Worm (Caenorhabditis elegans) whole organism, late embryonic: Measurements from ENCODE around the gene F47G3.3.

Experiments used
- C08G9.2 ChIP-seq: sonication (generic microtip); optimal IDR thresholded peaks from 2 replicates; lab custom pipeline; 2016; ENCODE audit warnings: mild to moderate bottlenecking, missing genetic modification characterization, moderate library complexity, missing compliant biosample characterization
- F13H6.1 ChIP-seq: sonication (generic microtip); optimal IDR thresholded peaks from 2 replicates; lab custom pipeline; 2016; ENCODE audit warnings: missing genetic modification characterization, missing compliant biosample characterization
- K02D7.2 ChIP-seq: sonication (generic microtip); optimal IDR thresholded peaks from 2 replicates; lab custom pipeline; 2017; ENCODE audit warnings: mild to moderate bottlenecking, missing genetic modification characterization, missing compliant biosample characterization
- ahr-1 ChIP-seq: sonication (generic microtip); optimal IDR thresholded peaks from 2 replicates; lab custom pipeline; 2016; ENCODE audit warnings: missing genetic modification characterization, missing compliant biosample characterization
- ama-1 ChIP-seq: fragments of 150-350 bp; optimal IDR thresholded peaks from 2 replicates; lab custom pipeline; 2014
- ceh-18 ChIP-seq: sonication (generic microtip); optimal IDR thresholded peaks from 2 replicates; lab custom pipeline; 2016; ENCODE audit warnings: missing genetic modification characterization, missing compliant biosample characterization
- ceh-2 ChIP-seq: sonication (generic microtip); optimal IDR thresholded peaks from 2 replicates; lab custom pipeline; 2016; ENCODE audit warnings: missing genotype, missing genetic modification characterization, missing compliant biosample characterization
- ceh-22 ChIP-seq: sonication (generic microtip); optimal IDR thresholded peaks from 2 replicates; lab custom pipeline; 2017; ENCODE audit warnings: missing biosample characterization, missing genetic modification characterization
- ceh-30 ChIP-seq: fragments of 150-350 bp; optimal IDR thresholded peaks from 2 replicates; lab custom pipeline; 2014; ENCODE audit warnings: missing biosample characterization, missing genetic modification characterization
- ceh-31 ChIP-seq: sonication (generic microtip); optimal IDR thresholded peaks from 2 replicates; lab custom pipeline; 2016; ENCODE audit warnings: missing genetic modification characterization, missing compliant biosample characterization
- ceh-48 ChIP-seq: sonication (generic microtip); optimal IDR thresholded peaks from 2 replicates; lab custom pipeline; 2016; ENCODE audit warnings: missing genetic modification characterization, inconsistent platforms, missing compliant biosample characterization
- ceh-6 ChIP-seq: fragments of 200-800 bp; sonication (Bioruptor generic); optimal IDR thresholded peaks from 2 replicates; lab custom pipeline; 2018; ENCODE audit warnings: mild to moderate bottlenecking, missing genetic modification characterization, missing compliant biosample characterization
- ceh-9 ChIP-seq: sonication (generic microtip); optimal IDR thresholded peaks from 2 replicates; lab custom pipeline; 2016; ENCODE audit warnings: mild to moderate bottlenecking, missing genetic modification characterization, inconsistent platforms, missing compliant biosample characterization
- elt-4 ChIP-seq: sonication (generic microtip); optimal IDR thresholded peaks from 2 replicates; lab custom pipeline; 2016; ENCODE audit warnings: missing genetic modification characterization, missing compliant biosample characterization
- eyg-1 ChIP-seq: sonication (generic microtip); optimal IDR thresholded peaks from 2 replicates; lab custom pipeline; 2016; ENCODE audit warnings: missing genotype, missing genetic modification characterization, missing compliant biosample characterization
- hlh-13 ChIP-seq: fragments of 200-800 bp; sonication (Bioruptor generic); optimal IDR thresholded peaks from 2 replicates; lab custom pipeline; 2018; ENCODE audit warnings: mild to moderate bottlenecking, missing genetic modification characterization, missing compliant biosample characterization
- hlh-15 ChIP-seq: sonication (generic microtip); optimal IDR thresholded peaks from 2 replicates; lab custom pipeline; 2016; ENCODE audit warnings: missing genetic modification characterization, missing compliant biosample characterization
- hlh-6 ChIP-seq: sonication (generic microtip); optimal IDR thresholded peaks from 2 replicates; lab custom pipeline; 2016; ENCODE audit warnings: missing genotype, missing genetic modification characterization, missing compliant biosample characterization
- mec-3 ChIP-seq: sonication (generic microtip); optimal IDR thresholded peaks from 2 replicates; lab custom pipeline; 2016; ENCODE audit warnings: borderline replicate concordance, missing genetic modification characterization, missing compliant biosample characterization
- npax-4 ChIP-seq: sonication (generic microtip); optimal IDR thresholded peaks from 2 replicates; lab custom pipeline; 2016; ENCODE audit warnings: missing genetic modification characterization, missing compliant biosample characterization
- pat-9 ChIP-seq: fragments of 200-800 bp; sonication (Bioruptor generic); optimal IDR thresholded peaks from 2 replicates; lab custom pipeline; 2018; ENCODE audit warnings: mild to moderate bottlenecking, missing genetic modification characterization, moderate library complexity, missing compliant biosample characterization
- pax-1 ChIP-seq: fragments of 150-350 bp; optimal IDR thresholded peaks from 2 replicates; lab custom pipeline; 2014; ENCODE audit warnings: missing biosample characterization, missing genetic modification characterization
- pha-4 ChIP-seq: fragments of 150-350 bp; optimal IDR thresholded peaks from 2 replicates; lab custom pipeline; 2018; ENCODE audit warnings: missing biosample characterization, missing genetic modification reagents, missing genetic modification characterization
- pros-1 ChIP-seq: fragments of 150-350 bp; optimal IDR thresholded peaks from 2 replicates; lab custom pipeline; 2014; ENCODE audit warnings: missing biosample characterization, missing genetic modification reagents, missing genetic modification characterization
- ref-2 ChIP-seq: sonication (generic microtip); optimal IDR thresholded peaks from 2 replicates; lab custom pipeline; 2016; ENCODE audit warnings: missing genetic modification characterization, missing compliant biosample characterization
- sox-2 ChIP-seq: fragments of 200-800 bp; sonication (Bioruptor generic); IDR thresholded peaks from 2 replicates; pipeline ENCODE4 v1.3.6; 2022; ENCODE audit warnings: missing genetic modification reagents, missing genetic modification characterization, missing compliant biosample characterization
- tbx-2 ChIP-seq: sonication (generic microtip); optimal IDR thresholded peaks from 2 replicates; lab custom pipeline; 2016; ENCODE audit warnings: missing genetic modification characterization, missing compliant biosample characterization
- unc-3 ChIP-seq, 2 experiments: fragments of 200-800 bp in 1 of 2; sonication (Bioruptor generic) in 1 of 2; sonication (generic microtip) in 1 of 2; conservative IDR thresholded peaks in 1 of 2; optimal IDR thresholded peaks in 1 of 2; 2 replicates each; pipeline versions ENCODE4 v1.3.6 to Lab custom; 2016 to 2022; ENCODE audit warnings: missing compliant biosample characterization in 2 of 2, missing genetic modification characterization in 2 of 2, missing genetic modification reagents in 1 of 2
- unc-42 ChIP-seq: sonication (generic microtip); optimal IDR thresholded peaks from 2 replicates; lab custom pipeline; 2016; ENCODE audit warnings: missing genotype, missing genetic modification characterization, missing compliant biosample characterization
- unc-55 ChIP-seq: sonication (generic microtip); optimal IDR thresholded peaks from 2 replicates; lab custom pipeline; 2017; ENCODE audit warnings: missing biosample characterization, missing genetic modification reagents, missing genetic modification characterization

The F47G3.3 gene

ce11 chrX:2407167-2407566 lies 31.4 kb downstream of the F47G3.3 start, which contains the start of gene mtpn-1:
mtpn-1 (plus strand) TSS chrX:2407467.
- TF ChIP-seq pat-9 (no peak), pros-1 (tag; lab: Kevin White, UChicago) (no peak), K02D7.2 (tag; lab: Kevin White, UChicago) (no peak), ceh-18 (tag; lab: Kevin White, UChicago) (no peak), npax-4 (no peak), hlh-6 (tag; lab: Kevin White, UChicago) (no peak), tbx-2 (tag; lab: Kevin White, UChicago) (no peak), ceh-48 (tag; lab: Kevin White, UChicago) (no peak), eyg-1 (tag; lab: Kevin White, UChicago) (no peak)

DNA sequence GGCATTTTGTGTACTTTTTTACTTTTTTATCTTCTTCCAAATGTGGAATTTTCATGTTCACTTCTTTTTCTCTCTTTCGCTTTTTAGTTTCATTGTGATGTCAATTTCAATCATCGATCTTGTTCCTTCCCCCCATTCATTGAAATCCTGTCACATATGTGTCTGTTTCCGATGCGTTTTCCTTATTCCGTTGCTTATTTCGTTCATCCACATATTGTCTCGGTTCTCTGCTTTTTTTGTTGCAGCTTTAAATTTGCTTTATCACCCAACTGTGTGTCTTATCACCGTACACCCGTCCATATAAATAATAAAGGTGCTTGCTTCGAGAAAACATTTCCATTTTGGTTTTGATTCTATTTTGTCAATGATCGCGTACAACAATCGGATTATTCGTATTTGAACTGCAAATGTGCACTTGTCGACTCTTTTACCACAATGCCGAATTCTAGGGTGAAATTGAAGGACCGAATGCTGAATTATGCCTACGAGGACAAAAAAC lies 33.5 kb downstream of the F47G3.3 start, which contains the start of the genes C43H6.12 and trpp-12:
Gene C43H6.12, plus strand, starts transcription at position 365 of the 499 bp plus-strand sequence.
Gene trpp-12, plus strand, starts transcription at position 449 of the 499 bp plus-strand sequence.
- no peak for TF ChIP-seq ahr-1 (tag; lab: Kevin White, UChicago)
- TF ChIP-seq, all 69 proteins: peak for 0

DNA sequence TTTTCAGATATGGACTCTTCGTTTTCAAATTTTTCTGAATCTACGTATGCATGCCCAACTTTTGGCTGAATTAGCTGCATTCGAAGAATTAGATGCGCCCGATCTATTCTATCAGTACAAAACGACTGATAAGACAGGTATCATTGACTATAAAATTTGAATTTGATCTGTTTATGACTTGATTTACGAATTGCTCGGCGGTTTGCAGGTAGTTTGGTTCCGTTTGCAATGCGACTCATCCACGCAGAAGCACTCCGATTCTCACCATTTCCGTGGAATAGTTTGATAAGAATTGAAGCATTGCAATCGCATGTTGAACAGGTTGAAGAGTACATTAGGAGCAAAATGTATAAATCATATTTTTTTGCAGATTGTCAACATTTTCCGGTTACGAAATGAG lies 35.2 kb downstream of the F47G3.3 start:
- TF ChIP-seq unc-42 (tag; lab: Kevin White, UChicago): no peak
- TF ChIP-seq npax-4: no peak

DNA sequence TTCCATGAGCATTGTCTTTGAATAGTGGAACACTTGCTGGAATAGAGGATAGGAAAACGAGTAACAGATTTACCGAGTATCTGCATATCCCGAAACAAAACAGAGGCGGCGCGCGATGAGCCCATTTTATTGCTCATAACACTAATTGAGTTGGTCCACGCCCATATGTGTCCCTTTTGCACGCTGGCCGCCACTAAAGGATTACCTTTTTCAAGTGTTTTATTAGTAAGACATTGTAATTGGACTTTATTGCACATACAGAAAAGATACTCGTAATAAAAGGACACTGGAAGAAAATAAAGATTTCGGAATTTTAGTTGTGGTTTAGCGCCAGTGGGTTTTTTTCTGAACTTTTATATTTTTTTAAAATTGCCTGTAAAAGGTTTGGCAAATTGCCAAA lies 37.5 kb downstream of the F47G3.3 start, which contains the start of gene hlh-15:
Gene hlh-15, minus strand, starts transcription at position 101 of the 400 bp plus-strand sequence.
- TF ChIP-seq ceh-30 (no peak), npax-4 (no peak), pha-4 (tag; lab: Kevin White, UChicago) (no peak), hlh-15 (tag; lab: Kevin White, UChicago) (no peak), F13H6.1 (tag; lab: Kevin White, UChicago) (no peak), unc-55 (GFP tag; lab: Kevin White, UChicago) (no peak)

DNA sequence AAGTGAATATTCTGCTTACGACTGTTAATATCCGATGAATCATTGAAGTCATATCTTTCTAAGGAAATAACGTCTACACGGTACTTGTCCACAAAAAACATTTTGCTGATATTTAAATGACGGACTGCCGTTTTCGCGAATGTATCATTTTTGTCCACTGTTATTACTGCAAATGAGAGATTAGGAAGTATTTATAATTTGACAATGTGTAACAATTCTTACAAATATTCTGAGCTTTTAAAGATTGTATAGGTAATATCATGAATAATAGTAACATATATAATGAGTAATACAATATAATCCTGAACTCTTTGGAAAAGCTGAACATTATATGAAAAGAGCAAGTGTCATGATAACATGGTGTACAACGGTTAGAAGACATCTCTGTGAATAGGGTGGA lies 44.0 kb downstream of the F47G3.3 start, which contains the start of gene glr-7:
Gene glr-7, minus strand, starts transcription at position 101 of the 400 bp plus-strand sequence.
- no peak for TF ChIP-seq npax-4
- no peak for TF ChIP-seq ceh-31 (tag; lab: Kevin White, UChicago)
- no peak for TF ChIP-seq mec-3 (tag; lab: Kevin White, UChicago)
- no peak for TF ChIP-seq hlh-13 (GFP tag; lab: Kevin White, UChicago)
- no peak for TF ChIP-seq pros-1 (tag; lab: Kevin White, UChicago)
- TF ChIP-seq elt-4 (tag; lab: Kevin White, UChicago): no peak
- TF ChIP-seq C08G9.2 (tag; lab: Kevin White, UChicago): no peak
- TF ChIP-seq ceh-6 (GFP tag; lab: Kevin White, UChicago): no peak
- TF ChIP-seq ceh-2: no peak
- TF ChIP-seq ceh-22 (tag; lab: Kevin White, UChicago): no peak
- no peak for TF ChIP-seq ref-2

ce11 chrX:2422123-2422522 lies 46.3 kb downstream of the F47G3.3 start:
- TF ChIP-seq hlh-15 (tag; lab: Kevin White, UChicago) (no peak), ceh-18 (tag; lab: Kevin White, UChicago) (no peak), pat-9 (no peak), ceh-31 (tag; lab: Kevin White, UChicago) (no peak), unc-3 (GFP tag; conservative IDR thresholded peaks at IDR 0.05; lab: Robert Waterston, UW) (no peak), unc-3 (tag; optimal IDR thresholded peaks at IDR 0.05; lab: Kevin White, UChicago) (no peak), ceh-9 (tag; lab: Kevin White, UChicago) (no peak), pax-1 (no peak), sox-2 (no peak), ama-1 (lab: Kevin White, UChicago) (no peak), ceh-48 (tag; lab: Kevin White, UChicago) (no peak), elt-4 (tag; lab: Kevin White, UChicago) (no peak), ceh-2 (no peak), pros-1 (tag; lab: Kevin White, UChicago) (no peak)
